Fruit fly (Drosophila melanogaster): Measurements from ENCODE around the gene CG9016.

CG9016 gene

dm6 chr2L:5944305-5945282 is 21.1 kb upstream of the CG9016 start (continued):
- TF ChIP-seq CG31224 (GFP tag; IDR thresholded peaks at IDR 0.05) (no peak), CG4424 (GFP tag; optimal IDR thresholded peaks at IDR 0.05) (no peak), Antp (GFP tag; optimal IDR thresholded peaks at IDR 0.05) (no peak), Meics (GFP tag; optimal IDR thresholded peaks at IDR 0.05) (no peak), psq (GFP tag; optimal IDR thresholded peaks at IDR 0.05) (no peak), ci (GFP tag; IDR thresholded peaks at IDR 0.05) (peak; percentile 78), Med (GFP tag) (peak; percentile 82), CG7357 (GFP tag; IDR thresholded peaks at IDR 0.05) (no peak), Lim3 (GFP tag; IDR thresholded peaks at IDR 0.05) (no peak), Blimp-1 (GFP tag; optimal IDR thresholded peaks at IDR 0.05) (no peak), CG7987 (GFP tag; optimal IDR thresholded peaks at IDR 0.05) (peak; percentile 73), dmrt11E (tag; optimal IDR thresholded peaks at IDR 0.05) (no peak), fru (optimal IDR thresholded peaks at IDR 0.05) (no peak), emc (GFP tag; optimal IDR thresholded peaks at IDR 0.05) (no peak), pho (GFP tag; optimal IDR thresholded peaks at IDR 0.05) (no peak), CG3407 (GFP tag; optimal IDR thresholded peaks at IDR 0.05) (no peak), Scr (GFP tag; IDR thresholded peaks at IDR 0.05; ENCODE audit: partially characterized antibody) (no peak), CG10321 (GFP tag; IDR thresholded peaks at IDR 0.05) (no peak), abd-A (tag; optimal IDR thresholded peaks at IDR 0.05) (no peak), Sry-δ (GFP tag; optimal IDR thresholded peaks at IDR 0.05) (no peak), CG6254 (GFP tag; optimal IDR thresholded peaks at IDR 0.05) (no peak), CG12071 (GFP tag; optimal IDR thresholded peaks at IDR 0.05) (no peak), bowl (GFP tag; IDR thresholded peaks at IDR 0.05) (peak; percentile 43; the same call in 1 of the 2 replicates), H2.0 (GFP tag; IDR thresholded peaks at IDR 0.05) (peak; percentile 45), Nf-YB (GFP tag; optimal IDR thresholded peaks at IDR 0.05) (no peak), Rx (GFP tag; IDR thresholded peaks at IDR 0.05) (no peak), CG5245 (GFP tag; optimal IDR thresholded peaks at IDR 0.05) (no peak), CG34224 (GFP tag; IDR thresholded peaks at IDR 0.05; ENCODE audit: partially characterized antibody) (no peak; the same call in 2 of the 3 replicates), tup (GFP tag; optimal IDR thresholded peaks at IDR 0.05) (no peak), scrt (GFP tag; optimal IDR thresholded peaks at IDR 0.05) (no peak), h (optimal IDR thresholded peaks at IDR 0.05) (no peak), nerfin-1 (tag; optimal IDR thresholded peaks at IDR 0.05) (no peak), knrl (GFP tag; IDR thresholded peaks at IDR 0.05; ENCODE audit: partially characterized antibody) (no peak), CG2120 (GFP tag; optimal IDR thresholded peaks at IDR 0.05) (no peak), CG4328 (GFP tag; optimal IDR thresholded peaks at IDR 0.05) (no peak), org-1 (GFP tag; optimal IDR thresholded peaks at IDR 0.05) (no peak), shn (GFP tag; optimal IDR thresholded peaks at IDR 0.05) (peak; percentile 13), Dfd (GFP tag; optimal IDR thresholded peaks at IDR 0.05) (no peak), vvl (GFP tag; IDR thresholded peaks at IDR 0.05) (no peak; the same call in 1 of the 2 replicates), gro (GFP tag; optimal IDR thresholded peaks at IDR 0.05) (peak; percentile 67), tll (GFP tag; optimal IDR thresholded peaks at IDR 0.05) (no peak), grau (tag; optimal IDR thresholded peaks at IDR 0.05) (no peak), Hr78 (GFP tag; optimal IDR thresholded peaks at IDR 0.05) (peak in 1 of 2 experiments; percentile 99), sqz (GFP tag; optimal IDR thresholded peaks at IDR 0.05) (no peak), CG10267 (tag; optimal IDR thresholded peaks at IDR 0.05) (no peak), CG9215 (GFP tag; IDR thresholded peaks at IDR 0.05) (no peak), CG16779 (GFP tag; IDR thresholded peaks at IDR 0.05) (no peak), hb (GFP tag; IDR thresholded peaks at IDR 0.05; ENCODE audit: partially characterized antibody) (no peak), CoRest (tag; optimal IDR thresholded peaks at IDR 0.05) (no peak)

All from whole organism, embryonic.